Worm (Caenorhabditis elegans) whole organism, midembryonic: ENCODE results near the gene ZK1098.11.

Experiments used
- T22C8.4 ChIP-seq: fragments of 200-800 bp; sonication (Bioruptor generic); IDR thresholded peaks from 2 replicates; pipeline ENCODE4 v1.3.6; 2022; ENCODE audit warnings: missing genetic modification characterization, missing compliant biosample characterization
- cog-1 ChIP-seq: sonication (generic microtip); optimal IDR thresholded peaks from 2 replicates; lab custom pipeline; 2016; ENCODE audit warnings: missing genetic modification characterization, missing compliant biosample characterization
- flt-1 ChIP-seq: fragments of 200-800 bp; sonication (Bioruptor generic); IDR thresholded peaks from 2 replicates; pipeline ENCODE4 v1.3.6; 2022; ENCODE audit warnings: missing genetic modification characterization, missing compliant biosample characterization
- klf-2 ChIP-seq: fragments of 200-800 bp; sonication (Bioruptor generic); conservative IDR thresholded peaks from 2 replicates; pipeline ENCODE4 v1.3.6; 2022; ENCODE audit warnings: missing genetic modification reagents, missing genetic modification characterization, missing compliant biosample characterization
- med-1 ChIP-seq: sonication (generic microtip); optimal IDR thresholded peaks from 2 replicates; lab custom pipeline; 2017; ENCODE audit warnings: missing genetic modification characterization, mild to moderate bottlenecking, missing compliant biosample characterization, antibody characterized with exemption, missing genetic modification reagents; ENCODE audit not compliant: insufficient read depth
- ref-1 ChIP-seq: fragments of 200-800 bp; sonication (Bioruptor generic); conservative IDR thresholded peaks from 2 replicates; pipeline ENCODE4 v1.3.6; 2022; ENCODE audit warnings: missing genetic modification reagents, missing genetic modification characterization, missing compliant biosample characterization
- tab-1 ChIP-seq: fragments of 200-800 bp; sonication (Bioruptor generic); IDR thresholded peaks from 2 replicates; pipeline ENCODE4 v1.3.6; 2022; ENCODE audit warnings: missing genetic modification characterization, missing compliant biosample characterization
- ztf-23 ChIP-seq: fragments of 200-800 bp; sonication (Bioruptor generic); IDR thresholded peaks from 2 replicates; pipeline ENCODE4 v1.3.6; 2022; ENCODE audit warnings: missing genetic modification reagents, missing genetic modification characterization, missing compliant biosample characterization
- ztf-29 ChIP-seq: fragments of 200-800 bp; sonication (Bioruptor generic); IDR thresholded peaks from 2 replicates; pipeline ENCODE4 v1.3.6; 2022; ENCODE audit warnings: missing genetic modification reagents, missing genetic modification characterization, missing compliant biosample characterization

Gene ZK1098.11

ce11 chrIII:9598168-9598567, 41.8 kb downstream of the ZK1098.11 start, which contains the start of gene F58A4.1:
Gene F58A4.1, plus strand, starts transcription at chrIII:9598468.
- no peak for TF ChIP-seq klf-2
- TF ChIP-seq ztf-29 (GFP tag; lab: Robert Waterston, UW): no peak
- no peak for TF ChIP-seq tab-1 (GFP tag; lab: Robert Waterston, UW)
- TF ChIP-seq cog-1 (tag; lab: Kevin White, UChicago): no peak
- TF ChIP-seq ztf-23 (GFP tag; lab: Robert Waterston, UW): no peak
- TF ChIP-seq med-1 (GFP tag; lab: Kevin White, UChicago): no peak
- no peak for TF ChIP-seq flt-1 (GFP tag; lab: Robert Waterston, UW)
- TF ChIP-seq ref-1 (GFP tag; lab: Robert Waterston, UW): no peak
- no peak for TF ChIP-seq T22C8.4

- TF ChIP-seq T22C8.4: no peak
- no peak for TF ChIP-seq cog-1 (tag; lab: Kevin White, UChicago)
- no peak for TF ChIP-seq ref-1 (GFP tag; lab: Robert Waterston, UW)
- TF ChIP-seq med-1 (GFP tag; lab: Kevin White, UChicago): no peak
- TF ChIP-seq tab-1 (GFP tag; lab: Robert Waterston, UW): no peak
- no peak for TF ChIP-seq flt-1 (GFP tag; lab: Robert Waterston, UW)
- TF ChIP-seq ztf-23 (GFP tag; lab: Robert Waterston, UW): no peak
- no peak for TF ChIP-seq ztf-29 (GFP tag; lab: Robert Waterston, UW)
- no peak for TF ChIP-seq klf-2
Observed at ce11 chrIII:9600645-9601044, 44.2 kb downstream of the ZK1098.11 start, which contains the start of gene F58A4.2. Gene F58A4.2, minus strand, starts transcription at chrIII:9600745.
